Fruit fly (Drosophila melanogaster) whole organism, embryonic: Measurements from ENCODE around the gene Sld5.

Source experiments
- ATbp ChIP-seq: fragments of 200-800 bp; sonication (Bioruptor generic); optimal IDR thresholded peaks from 2 replicates; lab custom pipeline; 2017; ENCODE audit warnings: missing biosample characterization, mild to moderate bottlenecking, missing genetic modification characterization, missing genetic modification reagents
- CG11085 ChIP-seq: fragments of 200-800 bp; sonication (Bioruptor generic); IDR thresholded peaks from 2 replicates; pipeline ENCODE4 v1.3.6; 2022; ENCODE audit warnings: missing biosample characterization, missing genetic modification characterization
- CG11695 ChIP-seq: fragments of 200-800 bp; sonication (Bioruptor generic); IDR thresholded peaks from 3 replicates; pipeline ENCODE4 v1.3.6; 2022; ENCODE audit warnings: missing biosample characterization, missing genetic modification characterization
- CG12104 ChIP-seq: fragments of 200-800 bp; sonication (Bioruptor generic); optimal IDR thresholded peaks from 3 replicates; lab custom pipeline; 2016; ENCODE audit warnings: missing biosample characterization, missing genetic modification characterization
- CG12744 ChIP-seq: fragments of 200-800 bp; sonication (Bioruptor generic); optimal IDR thresholded peaks from 2 replicates; lab custom pipeline; 2016; ENCODE audit warnings: missing biosample characterization, missing genetic modification characterization
- CG13287 ChIP-seq: fragments of 200-800 bp; sonication (Bioruptor generic); IDR thresholded peaks from 2 replicates; pipeline ENCODE4 v1.3.6; 2022; ENCODE audit warnings: missing biosample characterization, missing genetic modification characterization; ENCODE audit not compliant: partially characterized antibody
- CG13296 ChIP-seq: fragments of 200-800 bp; sonication (Bioruptor generic); optimal IDR thresholded peaks from 3 replicates; lab custom pipeline; 2018; ENCODE audit warnings: missing biosample characterization, mild to moderate bottlenecking, missing genetic modification characterization
- CG1792 ChIP-seq: fragments of 200-800 bp; sonication (Bioruptor generic); optimal IDR thresholded peaks from 2 replicates; lab custom pipeline; 2016; ENCODE audit warnings: missing biosample characterization, missing genetic modification characterization
- CG18476 ChIP-seq: fragments of 200-800 bp; sonication (Bioruptor generic); optimal IDR thresholded peaks from 2 replicates; lab custom pipeline; 2016; ENCODE audit warnings: missing biosample characterization, mild to moderate bottlenecking, missing genetic modification characterization
- CG18599 ChIP-seq: fragments of 200-800 bp; sonication (Bioruptor generic); optimal IDR thresholded peaks from 3 replicates; lab custom pipeline; 2017; ENCODE audit warnings: missing biosample characterization, missing genetic modification characterization, mild to moderate bottlenecking, moderate library complexity, missing genetic modification reagents
- CG2199 ChIP-seq: fragments of 200-800 bp; sonication (Bioruptor generic); IDR thresholded peaks from 3 replicates; pipeline ENCODE4 v1.3.6; 2022; ENCODE audit warnings: missing biosample characterization, missing genetic modification characterization
- CG2678 ChIP-seq: fragments of 200-800 bp; sonication (Bioruptor generic); optimal IDR thresholded peaks from 3 replicates; lab custom pipeline; 2019; ENCODE audit warnings: missing biosample characterization, mild to moderate bottlenecking, missing genetic modification characterization, moderate library complexity
- CG30403 ChIP-seq: fragments of 200-800 bp; sonication (Bioruptor generic); optimal IDR thresholded peaks from 3 replicates; lab custom pipeline; 2016; ENCODE audit warnings: missing biosample characterization, missing genetic modification characterization
- CG31441 ChIP-seq: fragments of 200-800 bp; sonication (Bioruptor generic); IDR thresholded peaks from 2 replicates; pipeline ENCODE4 v1.3.6; 2022; ENCODE audit warnings: missing biosample characterization, missing genetic modification characterization
- CG33557 ChIP-seq: fragments of 200-800 bp; sonication (Bioruptor generic); optimal IDR thresholded peaks from 2 replicates; lab custom pipeline; 2019; ENCODE audit warnings: missing biosample characterization, mild to moderate bottlenecking, missing genetic modification characterization, moderate library complexity
- CG4707 ChIP-seq: fragments of 200-800 bp; sonication (Bioruptor generic); optimal IDR thresholded peaks from 2 replicates; lab custom pipeline; 2018; ENCODE audit warnings: missing biosample characterization, mild to moderate bottlenecking, missing genetic modification characterization, moderate library complexity
- CG6272 ChIP-seq: fragments of 200-800 bp; sonication (Bioruptor generic); IDR thresholded peaks from 2 replicates; pipeline ENCODE4 v1.3.6; 2022; ENCODE audit warnings: missing biosample characterization, missing genetic modification characterization
- CG6689 ChIP-seq: fragments of 200-800 bp; sonication (Bioruptor generic); IDR thresholded peaks from 2 replicates; pipeline ENCODE4 v1.3.6; 2022; ENCODE audit warnings: missing biosample characterization, missing genetic modification characterization
- CG6813 ChIP-seq: fragments of 200-800 bp; sonication (Bioruptor generic); optimal IDR thresholded peaks from 2 replicates; lab custom pipeline; 2017; ENCODE audit warnings: missing biosample characterization, missing genetic modification characterization, mild to moderate bottlenecking, moderate library complexity, missing genetic modification reagents
- CG9797 ChIP-seq: fragments of 200-800 bp; sonication (Bioruptor generic); optimal IDR thresholded peaks from 3 replicates; lab custom pipeline; 2018; ENCODE audit warnings: missing biosample characterization, mild to moderate bottlenecking, missing genetic modification characterization
- Dip3 ChIP-seq: fragments of 200-800 bp; sonication (Bioruptor generic); optimal IDR thresholded peaks from 3 replicates; lab custom pipeline; 2016; ENCODE audit warnings: missing biosample characterization, missing genetic modification characterization
- Fer1 ChIP-seq: fragments of 200-800 bp; sonication (Bioruptor generic); optimal IDR thresholded peaks from 2 replicates; lab custom pipeline; 2017; ENCODE audit warnings: missing biosample characterization, mild to moderate bottlenecking, missing genetic modification characterization
- Fer2 ChIP-seq: fragments of 200-800 bp; sonication (Bioruptor generic); optimal IDR thresholded peaks from 2 replicates; lab custom pipeline; 2018; ENCODE audit warnings: missing biosample characterization, mild to moderate bottlenecking, missing genetic modification characterization, moderate library complexity
- HHEX ChIP-seq: fragments of 200-800 bp; sonication (Bioruptor generic); optimal IDR thresholded peaks from 3 replicates; lab custom pipeline; 2017; ENCODE audit warnings: missing biosample characterization, mild to moderate bottlenecking, missing genetic modification characterization, missing genetic modification reagents
- HLH54F ChIP-seq: fragments of 200-800 bp; sonication (Bioruptor generic); optimal IDR thresholded peaks from 3 replicates; lab custom pipeline; 2016; ENCODE audit warnings: missing biosample characterization, missing genetic modification characterization
- Hand ChIP-seq: fragments of 200-800 bp; sonication (Bioruptor generic); optimal IDR thresholded peaks from 2 replicates; lab custom pipeline; 2017; ENCODE audit warnings: mild to moderate bottlenecking, missing biosample characterization, missing genetic modification reagents, missing genetic modification characterization
- Nf-YC ChIP-seq: fragments of 200-800 bp; optimal IDR thresholded peaks from 3 replicates; lab custom pipeline; 2019; ENCODE audit warnings: missing biosample characterization, mild to moderate bottlenecking, missing genetic modification characterization, moderate library complexity
- Scr ChIP-seq: fragments of 200-800 bp; sonication (Bioruptor generic); IDR thresholded peaks from 2 replicates; pipeline ENCODE4 v1.3.6; 2022; ENCODE audit warnings: missing biosample characterization, missing genetic modification characterization; ENCODE audit not compliant: partially characterized antibody
- Sox100B ChIP-seq: fragments of 200-800 bp; sonication (Bioruptor generic); optimal IDR thresholded peaks from 3 replicates; lab custom pipeline; 2018; ENCODE audit warnings: missing biosample characterization, mild to moderate bottlenecking, missing genetic modification characterization
- Stat92E ChIP-seq, 3 experiments: fragments of >200 bp in 2 of 3; fragments of 200-800 bp in 1 of 3; sonication (Bioruptor generic) in 1 of 3; optimal IDR thresholded peaks; 2 replicates each; lab custom pipeline; 2017 to 2019; ENCODE audit warnings: missing biosample characterization in 3 of 3, missing genetic modification characterization in 3 of 3, mild to moderate bottlenecking in 1 of 3, moderate library complexity in 1 of 3
- Taf1 ChIP-seq: fragments of 200-800 bp; sonication (Bioruptor generic); IDR thresholded peaks from 2 replicates; pipeline ENCODE4 v1.3.6; 2022; ENCODE audit warnings: missing biosample characterization, missing genetic modification characterization
- ab ChIP-seq: fragments of 200-800 bp; sonication (Bioruptor generic); optimal IDR thresholded peaks from 2 replicates; lab custom pipeline; 2016; ENCODE audit warnings: missing biosample characterization, missing genetic modification characterization
- az2 ChIP-seq: fragments of 200-800 bp; sonication (Bioruptor generic); optimal IDR thresholded peaks from 3 replicates; lab custom pipeline; 2016; ENCODE audit warnings: missing biosample characterization, missing genetic modification characterization
- bcd ChIP-seq: fragments of 200-800 bp; sonication (Bioruptor generic); optimal IDR thresholded peaks from 2 replicates; lab custom pipeline; 2017; ENCODE audit warnings: missing biosample characterization, mild to moderate bottlenecking, missing genetic modification characterization
- chif ChIP-seq, 2 experiments: fragments of 200-800 bp; sonication (Bioruptor generic); optimal IDR thresholded peaks; 3 replicates each; lab custom pipeline; 2016; ENCODE audit warnings: missing biosample characterization in 2 of 2, missing genetic modification characterization in 2 of 2
- chm ChIP-seq: fragments of 200-800 bp; sonication (Bioruptor generic); IDR thresholded peaks from 2 replicates; pipeline ENCODE4 v1.3.6; 2022; ENCODE audit warnings: missing biosample characterization, missing genetic modification characterization
- en ChIP-seq: fragments of 200-800 bp; sonication (Bioruptor generic); optimal IDR thresholded peaks from 2 replicates; lab custom pipeline; 2016; ENCODE audit warnings: missing biosample characterization, missing genetic modification characterization
- eyg ChIP-seq: fragments of 200-800 bp; sonication (Bioruptor generic); optimal IDR thresholded peaks from 3 replicates; lab custom pipeline; 2016; ENCODE audit warnings: missing biosample characterization, missing genetic modification characterization
- gt ChIP-seq: fragments of 200-800 bp; sonication (Bioruptor generic); IDR thresholded peaks from 2 replicates; pipeline ENCODE4 v1.3.6; 2022; ENCODE audit warnings: missing biosample characterization, missing genetic modification characterization
- luna ChIP-seq: fragments of 200-800 bp; sonication (Bioruptor generic); optimal IDR thresholded peaks from 2 replicates; lab custom pipeline; 2016; ENCODE audit warnings: missing biosample characterization, missing genetic modification characterization
- mirr ChIP-seq: fragments of 200-800 bp; sonication (Bioruptor generic); optimal IDR thresholded peaks from 3 replicates; lab custom pipeline; 2018; ENCODE audit warnings: missing biosample characterization, mild to moderate bottlenecking, missing genetic modification characterization
- nerfin-1 ChIP-seq: fragments of 200-800 bp; sonication (Bioruptor generic); optimal IDR thresholded peaks from 3 replicates; lab custom pipeline; 2019; ENCODE audit warnings: missing biosample characterization, mild to moderate bottlenecking, missing genetic modification characterization, moderate library complexity
- pzg ChIP-seq: fragments of 200-800 bp; sonication (Bioruptor generic); optimal IDR thresholded peaks from 3 replicates; lab custom pipeline; 2018; ENCODE audit warnings: missing biosample characterization, mild to moderate bottlenecking, missing genetic modification characterization, moderate library complexity
- shn ChIP-seq: fragments of 200-800 bp; sonication (Bioruptor generic); optimal IDR thresholded peaks from 3 replicates; lab custom pipeline; 2016; ENCODE audit warnings: missing biosample characterization, missing genetic modification characterization
- sima ChIP-seq: fragments of 200-800 bp; sonication (Bioruptor generic); optimal IDR thresholded peaks from 2 replicates; lab custom pipeline; 2016; ENCODE audit warnings: missing biosample characterization, missing genetic modification characterization
- sob ChIP-seq: fragments of 200-800 bp; sonication (Bioruptor generic); IDR thresholded peaks from 2 replicates; pipeline ENCODE4 v1.3.6; 2022; ENCODE audit warnings: missing biosample characterization, missing genetic modification characterization
- tio ChIP-seq: fragments of 200-800 bp; sonication (Bioruptor generic); optimal IDR thresholded peaks from 2 replicates; lab custom pipeline; 2017; ENCODE audit warnings: missing biosample characterization, missing genetic modification characterization, inconsistent platforms
- ttk ChIP-seq: fragments of 200-800 bp; sonication (Bioruptor generic); IDR thresholded peaks from 2 replicates; pipeline ENCODE4 v2.1.2; 2022; ENCODE audit warnings: missing biosample characterization, missing genetic modification characterization
- vvl ChIP-seq: fragments of 200-800 bp; sonication (Bioruptor generic); IDR thresholded peaks from 2 replicates; pipeline ENCODE4 v1.3.6; 2022; ENCODE audit warnings: missing biosample characterization, missing genetic modification characterization
- yki ChIP-seq: fragments of >200 bp; optimal IDR thresholded peaks from 3 replicates; lab custom pipeline; 2018

Sld5 gene

DNA sequence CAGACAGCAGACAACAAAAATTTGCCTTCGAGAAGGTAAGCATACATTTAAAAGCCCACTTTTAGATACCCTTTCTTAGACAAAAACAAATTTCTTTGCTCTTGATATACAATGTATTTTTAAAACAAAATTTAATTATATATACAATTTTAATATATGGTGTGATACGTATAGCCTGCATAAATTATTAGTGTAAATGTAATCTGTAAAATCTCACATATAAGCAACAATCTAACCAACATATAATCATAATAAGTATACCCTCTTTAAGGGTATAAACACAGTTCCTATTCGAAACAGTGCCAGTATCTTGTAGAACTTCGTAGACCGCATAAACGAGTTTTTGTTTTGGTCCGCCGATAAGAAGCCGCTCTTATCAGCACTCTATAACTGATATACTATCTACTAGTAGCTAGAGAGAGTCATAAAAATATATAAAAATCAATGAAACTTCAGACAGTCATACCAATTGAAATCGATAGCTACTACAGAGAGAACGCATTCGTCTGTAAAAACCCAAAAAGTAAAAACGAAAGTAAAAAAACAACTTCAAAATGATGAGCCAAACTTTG, 42.0 kb downstream of the Sld5 start, which contains the start of gene Kaz-m1 (continued):
- TF ChIP-seq Taf1 (GFP tag; lab: Robert Waterston, UW) (0 out of 2 replicates have a peak, but pooled peaks have one; percentile 6), nerfin-1 (tag; lab: Kevin White, UChicago) (peak; percentile 50), CG11695 (GFP tag; lab: Robert Waterston, UW) (peak; percentile 59; the same call in 1 of the 3 replicates), gt (no peak), HHEX (GFP tag; lab: Kevin White, UChicago) (peak; percentile 40), CG30403 (GFP tag; lab: Kevin White, UChicago) (peak; percentile 61), shn (GFP tag; lab: Kevin White, UChicago) (no peak), Nf-YC (tag; lab: Kevin White, UChicago) (peak; percentile 32), CG11085 (GFP tag; lab: Robert Waterston, UW) (no peak), chif (GFP tag; optimal IDR thresholded peaks at IDR 0.05; lab: Kevin White, UChicago) (no peak), ab (no peak), yki (lab: Kevin White, UChicago) (no peak), Fer1 (GFP tag; lab: Kevin White, UChicago) (peak; percentile 29), CG2678 (tag; lab: Kevin White, UChicago) (peak; percentile 81), sob (GFP tag; lab: Robert Waterston, UW) (0 out of 2 replicates have a peak, but pooled peaks have one; percentile 24), CG6813 (peak; percentile 16), tio (GFP tag; lab: Kevin White, UChicago) (no peak), CG1792 (GFP tag; lab: Kevin White, UChicago) (no peak), CG6689 (GFP tag; lab: Robert Waterston, UW) (0 out of 2 replicates have a peak, but pooled peaks have one; percentile 37), CG13287 (GFP tag; lab: Robert Waterston, UW) (no peak), CG4707 (GFP tag; lab: Kevin White, UChicago) (no peak), CG9797 (GFP tag; lab: Kevin White, UChicago) (no peak), mirr (GFP tag; lab: Kevin White, UChicago) (peak; percentile 4), az2 (peak; percentile 19), sima (GFP tag; lab: Kevin White, UChicago) (no peak), ttk (GFP tag; lab: Robert Waterston, UW) (no peak), CG33557 (GFP tag; lab: Kevin White, UChicago) (peak; percentile 72), Dip3 (no peak), Sox100B (GFP tag; lab: Kevin White, UChicago) (peak; percentile 44), HLH54F (GFP tag; lab: Kevin White, UChicago) (no peak), CG6272 (no peak), Stat92E (GFP tag; optimal IDR thresholded peaks at IDR 0.05; lab: Kevin White, UChicago) (peak in 1 of 3 experiments; percentile 51), CG12744 (no peak), Hand (GFP tag; lab: Kevin White, UChicago) (no peak), Scr (GFP tag; lab: Robert Waterston, UW) (no peak), bcd (GFP tag; lab: Kevin White, UChicago) (peak; percentile 29), CG12104 (GFP tag; lab: Kevin White, UChicago) (peak; percentile 44), pzg (no peak), CG13296 (peak; percentile 12), CG31441 (GFP tag; lab: Robert Waterston, UW) (peak; percentile 79), luna (GFP tag; lab: Kevin White, UChicago) (no peak), en (GFP tag; lab: Kevin White, UChicago) (no peak), ATbp (GFP tag; lab: Kevin White, UChicago) (no peak), eyg (GFP tag; lab: Kevin White, UChicago) (no peak), CG18599 (GFP tag; lab: Kevin White, UChicago) (peak; percentile 54), CG18476 (GFP tag; lab: Kevin White, UChicago) (no peak), vvl (GFP tag; lab: Robert Waterston, UW) (peak; percentile 53; the same call in 1 of the 2 replicates), Fer2 (tag; lab: Kevin White, UChicago) (no peak), CG2199 (GFP tag; lab: Robert Waterston, UW) (no peak), chm (no peak)
